Worm (Caenorhabditis elegans): ENCODE results near the gene tbc-6.

ce11 chrII:6822347-6822746 lies 25.6 kb upstream of the tbc-6 start:
- TF ChIP-seq tab-1 (GFP tag; IDR thresholded peaks at IDR 0.05) (no peak), flt-1 (GFP tag; IDR thresholded peaks at IDR 0.05) (no peak), ztf-23 (GFP tag; IDR thresholded peaks at IDR 0.05) (no peak), cog-1 (tag; optimal IDR thresholded peaks at IDR 0.05) (no peak)

Data from whole organism, midembryonic.